Worm (Caenorhabditis elegans) whole organism, L1 larva: ENCODE results near the gene M110.7.

Experiments used
- C16A3.4 ChIP-seq: fragments of 150-350 bp; optimal IDR thresholded peaks from 2 replicates; lab custom pipeline; 2014; ENCODE audit warnings: missing biosample characterization, missing genetic modification characterization
- C34B4.2 ChIP-seq: sonication (generic microtip); optimal IDR thresholded peaks from 2 replicates; lab custom pipeline; 2017; ENCODE audit warnings: mild to moderate bottlenecking, missing genetic modification characterization, missing compliant biosample characterization
- aly-2 ChIP-seq: fragments of 150-350 bp; optimal IDR thresholded peaks from 2 replicates; lab custom pipeline; 2014; ENCODE audit warnings: missing biosample characterization, missing genetic modification characterization
- ama-1 ChIP-seq: fragments of 150-350 bp; optimal IDR thresholded peaks from 2 replicates; lab custom pipeline; 2014
- blmp-1 ChIP-seq: fragments of 150-350 bp; optimal IDR thresholded peaks from 2 replicates; lab custom pipeline; 2014; ENCODE audit warnings: missing biosample characterization, missing genetic modification characterization
- ceh-63 ChIP-seq: fragments of 200-800 bp; sonication (Bioruptor generic); optimal IDR thresholded peaks from 2 replicates; lab custom pipeline; 2018; ENCODE audit warnings: mild to moderate bottlenecking, missing genetic modification characterization, missing compliant biosample characterization
- ceh-82 ChIP-seq, 3 experiments: fragments of 150-350 bp in 1 of 3; sonication (generic microtip) in 2 of 3; optimal IDR thresholded peaks; 2 replicates each; lab custom pipeline; 2014 to 2017; ENCODE audit warnings: missing biosample characterization in 3 of 3, missing genetic modification characterization in 3 of 3
- ceh-88 ChIP-seq: fragments of 200-800 bp; sonication (Bioruptor generic); IDR thresholded peaks from 2 replicates; pipeline ENCODE4 v1.3.6; 2022; ENCODE audit warnings: missing genetic modification characterization, missing compliant biosample characterization
- ceh-90 ChIP-seq: sonication (generic microtip); optimal IDR thresholded peaks from 2 replicates; lab custom pipeline; 2016; ENCODE audit warnings: missing genetic modification characterization, missing compliant biosample characterization
- ces-1 ChIP-seq: fragments of 150-350 bp; optimal IDR thresholded peaks from 2 replicates; lab custom pipeline; 2014; ENCODE audit warnings: missing biosample characterization, missing genetic modification reagents, missing genetic modification characterization
- dsc-1 ChIP-seq: sonication (generic microtip); optimal IDR thresholded peaks from 2 replicates; lab custom pipeline; 2016; ENCODE audit warnings: mild to moderate bottlenecking, missing genetic modification characterization, missing compliant biosample characterization
- efl-1 ChIP-seq, 4 experiments: fragments of 150-350 bp; optimal IDR thresholded peaks in 3 of 4; peaks in 1 of 4; 1 replicate in 1 of 4; 2 replicates in 3 of 4; lab custom pipeline; 2014; ENCODE audit warnings: missing biosample characterization in 2 of 4, missing genetic modification characterization in 2 of 4, missing genetic modification reagents in 2 of 4
- egl-27 ChIP-seq, 2 experiments: fragments of 150-350 bp in 1 of 2; sonication (generic microtip); optimal IDR thresholded peaks; 3 replicates each; lab custom pipeline; 2017 to 2018; ENCODE audit warnings: missing biosample characterization in 2 of 2, missing genetic modification characterization in 2 of 2, missing genetic modification reagents in 2 of 2
- elt-2 ChIP-seq: sonication (generic microtip); optimal IDR thresholded peaks from 2 replicates; lab custom pipeline; 2016; ENCODE audit warnings: missing genetic modification characterization, mild to moderate bottlenecking, inconsistent platforms, missing compliant biosample characterization, missing genetic modification reagents
- fkh-8 ChIP-seq: sonication (generic microtip); optimal IDR thresholded peaks from 2 replicates; lab custom pipeline; 2016; ENCODE audit warnings: mild to moderate bottlenecking, missing genetic modification characterization, missing compliant biosample characterization
- fos-1 ChIP-seq: fragments of 150-350 bp; optimal IDR thresholded peaks from 2 replicates; lab custom pipeline; 2014; ENCODE audit warnings: missing biosample characterization, missing genetic modification characterization
- grh-1 ChIP-seq: fragments of 200-800 bp; sonication (Bioruptor generic); IDR thresholded peaks from 2 replicates; pipeline ENCODE4 v1.3.6; 2022; ENCODE audit warnings: missing genetic modification reagents, missing genetic modification characterization, missing compliant biosample characterization
- hpl-2 ChIP-seq: fragments of 150-350 bp; optimal IDR thresholded peaks from 2 replicates; lab custom pipeline; 2014; ENCODE audit warnings: missing biosample characterization, missing genetic modification reagents, missing genetic modification characterization
- isw-1 ChIP-seq: fragments of 200-800 bp; sonication (Bioruptor generic); IDR thresholded peaks from 2 replicates; pipeline ENCODE4 v1.3.6; 2022; ENCODE audit warnings: missing genetic modification characterization, missing compliant biosample characterization
- lin-13 ChIP-seq: fragments of 150-350 bp; optimal IDR thresholded peaks from 2 replicates; lab custom pipeline; 2014; ENCODE audit warnings: missing biosample characterization, missing genetic modification reagents, missing genetic modification characterization
- lin-14 ChIP-seq: fragments of 200-800 bp; sonication (Bioruptor generic); optimal IDR thresholded peaks from 2 replicates; lab custom pipeline; 2018; ENCODE audit warnings: mild to moderate bottlenecking, missing genetic modification characterization, moderate library complexity, missing compliant biosample characterization
- lin-35 ChIP-seq, 2 experiments: fragments of 150-350 bp; optimal IDR thresholded peaks; 2 replicates each; lab custom pipeline; 2014; ENCODE audit warnings: missing biosample characterization in 2 of 2, missing genetic modification characterization in 2 of 2, missing genetic modification reagents in 2 of 2
- lir-3 ChIP-seq: sonication (generic microtip); optimal IDR thresholded peaks from 2 replicates; lab custom pipeline; 2016; ENCODE audit warnings: mild to moderate bottlenecking, missing genetic modification characterization, moderate library complexity, missing compliant biosample characterization; ENCODE audit not compliant: poor library complexity
- mdl-1 ChIP-seq, 2 experiments: fragments of 150-350 bp; optimal IDR thresholded peaks; 2 replicates each; lab custom pipeline; 2014 to 2017; ENCODE audit warnings: missing biosample characterization in 2 of 2, missing genetic modification characterization in 2 of 2, inconsistent platforms in 1 of 2
- mep-1 ChIP-seq: fragments of 150-350 bp; optimal IDR thresholded peaks from 2 replicates; lab custom pipeline; 2014; ENCODE audit warnings: missing biosample characterization, missing genetic modification characterization
- nhr-19 ChIP-seq: fragments of 200-800 bp; sonication (Bioruptor generic); conservative IDR thresholded peaks from 2 replicates; pipeline ENCODE4 v1.3.6; 2022; ENCODE audit warnings: missing genetic modification characterization, missing compliant biosample characterization
- nhr-237 ChIP-seq: fragments of 150-350 bp; optimal IDR thresholded peaks from 2 replicates; lab custom pipeline; 2014; ENCODE audit warnings: missing biosample characterization, missing genetic modification characterization
- nhr-84 ChIP-seq: sonication (generic microtip); optimal IDR thresholded peaks from 2 replicates; lab custom pipeline; 2017; ENCODE audit warnings: missing biosample characterization, missing genetic modification characterization
- pag-3 ChIP-seq: sonication (generic microtip); optimal IDR thresholded peaks from 2 replicates; lab custom pipeline; 2017; ENCODE audit warnings: missing genetic modification characterization, mild to moderate bottlenecking, missing compliant biosample characterization, antibody characterized with exemption, borderline replicate concordance; ENCODE audit not compliant: insufficient read depth
- skn-1 ChIP-seq: fragments of 150-350 bp; optimal IDR thresholded peaks from 2 replicates; lab custom pipeline; 2014; ENCODE audit warnings: missing biosample characterization, missing genetic modification characterization
- snu-23 ChIP-seq: sonication (generic microtip); optimal IDR thresholded peaks from 2 replicates; lab custom pipeline; 2016; ENCODE audit warnings: missing genetic modification characterization, missing compliant biosample characterization
- sptf-1 ChIP-seq: fragments of 150-350 bp; optimal IDR thresholded peaks from 2 replicates; lab custom pipeline; 2014; ENCODE audit warnings: missing biosample characterization, missing genetic modification characterization
- sup-37 ChIP-seq: fragments of 200-800 bp; sonication (Bioruptor generic); optimal IDR thresholded peaks from 2 replicates; lab custom pipeline; 2018; ENCODE audit warnings: mild to moderate bottlenecking, missing genetic modification characterization, missing compliant biosample characterization
- swsn-7 ChIP-seq: sonication (generic microtip); optimal IDR thresholded peaks from 2 replicates; lab custom pipeline; 2016; ENCODE audit warnings: missing genetic modification characterization, missing compliant biosample characterization
- unc-30 ChIP-seq: sonication (generic microtip); optimal IDR thresholded peaks from 2 replicates; lab custom pipeline; 2017; ENCODE audit warnings: missing biosample characterization, missing genetic modification characterization
- unc-62 ChIP-seq: fragments of 150-350 bp; optimal IDR thresholded peaks from 2 replicates; lab custom pipeline; 2014; ENCODE audit warnings: missing biosample characterization, missing genetic modification reagents, missing genetic modification characterization
- unc-98 ChIP-seq: fragments of 200-800 bp; sonication (Bioruptor generic); IDR thresholded peaks from 2 replicates; pipeline ENCODE4 v1.3.6; 2022; ENCODE audit warnings: missing genetic modification characterization, missing compliant biosample characterization
- vab-15 ChIP-seq: sonication (generic microtip); optimal IDR thresholded peaks from 2 replicates; lab custom pipeline; 2017; ENCODE audit warnings: missing genotype, mild to moderate bottlenecking, missing genetic modification characterization, missing compliant biosample characterization
- xbp-1 ChIP-seq: sonication (generic microtip); optimal IDR thresholded peaks from 2 replicates; lab custom pipeline; 2016; ENCODE audit warnings: missing genetic modification characterization, missing compliant biosample characterization
- zag-1 ChIP-seq: fragments of 150-350 bp; optimal IDR thresholded peaks from 2 replicates; lab custom pipeline; 2014; ENCODE audit warnings: missing biosample characterization, missing genetic modification characterization

Gene M110.7

DNA sequence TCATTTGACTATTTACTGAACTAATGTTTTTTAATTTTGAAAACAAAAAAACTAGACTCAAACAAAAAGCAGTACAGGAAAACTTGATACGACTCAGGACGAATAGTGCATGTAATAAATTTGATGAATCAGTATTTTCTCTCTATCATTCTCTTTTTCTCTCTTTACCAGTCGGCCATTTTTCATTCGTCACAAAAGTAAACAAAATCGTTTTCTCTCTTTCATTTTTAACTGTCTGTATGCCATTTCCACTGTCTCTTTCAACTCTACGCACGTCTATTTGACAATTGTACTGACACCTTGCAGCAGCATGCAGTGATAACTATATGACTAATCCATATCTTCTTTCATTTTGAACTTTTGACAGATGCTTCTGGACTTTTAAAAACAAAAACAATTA is 16.2 kb downstream of the M110.7 start, which contains the start of the genes F35C11.2 and F35C11.4:
F35C11.2 (minus strand) TSS at position 90 of the 400 bp plus-strand sequence.
F35C11.4 (plus strand) TSS at position 260 of the 400 bp plus-strand sequence.
- no peak for TF ChIP-seq zag-1 (tag; lab: Kevin White, UChicago)
- peak; percentile 60 for TF ChIP-seq elt-2 (tag; lab: Kevin White, UChicago)
- no peak for TF ChIP-seq sptf-1 (tag; lab: Kevin White, UChicago)
- no peak for TF ChIP-seq unc-98 (GFP tag; lab: Robert Waterston, UW)
- TF ChIP-seq swsn-7 (tag; lab: Kevin White, UChicago): no peak
- TF ChIP-seq fos-1: no peak
- TF ChIP-seq efl-1 (optimal IDR thresholded peaks at IDR 0.05; lab: Kevin White, UChicago): no peak
- TF ChIP-seq efl-1 (GFP tag; optimal IDR thresholded peaks at IDR 0.05 in 1 of 2; lab: Kevin White, UChicago): peak in 1 of 2 experiments; percentile 85
- TF ChIP-seq hpl-2 (GFP tag; lab: Kevin White, UChicago): no peak
- no peak for TF ChIP-seq lin-13 (GFP tag; lab: Kevin White, UChicago)
- no peak for TF ChIP-seq isw-1 (GFP tag; lab: Robert Waterston, UW)
- no peak for TF ChIP-seq nhr-84
- no peak for TF ChIP-seq vab-15 (tag; lab: Kevin White, UChicago)
- TF ChIP-seq dsc-1 (tag; lab: Kevin White, UChicago): no peak
- TF ChIP-seq aly-2 (tag; lab: Kevin White, UChicago): no peak
- no peak for TF ChIP-seq ceh-82 (tag; optimal IDR thresholded peaks at IDR 0.05; lab: Kevin White, UChicago)
- TF ChIP-seq nhr-19 (GFP tag; lab: Robert Waterston, UW): no peak
- no peak for TF ChIP-seq unc-30 (tag; lab: Kevin White, UChicago)
- no peak for TF ChIP-seq ces-1 (GFP tag; lab: Kevin White, UChicago)
- no peak for TF ChIP-seq egl-27 (tag; optimal IDR thresholded peaks at IDR 0.05; lab: Kevin White, UChicago)
- TF ChIP-seq ceh-90 (tag; lab: Kevin White, UChicago): no peak
- no peak for TF ChIP-seq blmp-1 (tag; lab: Kevin White, UChicago)
- peak; percentile 1 for TF ChIP-seq lin-14
- no peak for TF ChIP-seq mep-1 (tag; lab: Kevin White, UChicago)
- TF ChIP-seq sup-37 (GFP tag; lab: Kevin White, UChicago): no peak
- no peak for TF ChIP-seq pag-3
- TF ChIP-seq xbp-1 (tag; lab: Kevin White, UChicago): no peak
- no peak for TF ChIP-seq C16A3.4 (tag; lab: Kevin White, UChicago)
- TF ChIP-seq ceh-63 (GFP tag; lab: Kevin White, UChicago): no peak
- peak in 1 of 2 experiments; percentile 17 for TF ChIP-seq lin-35 (GFP tag; optimal IDR thresholded peaks at IDR 0.05; lab: Kevin White, UChicago)
- TF ChIP-seq C34B4.2 (tag; lab: Kevin White, UChicago): no peak
- no peak for TF ChIP-seq mdl-1 (tag; optimal IDR thresholded peaks at IDR 0.05; lab: Kevin White, UChicago)

DNA sequence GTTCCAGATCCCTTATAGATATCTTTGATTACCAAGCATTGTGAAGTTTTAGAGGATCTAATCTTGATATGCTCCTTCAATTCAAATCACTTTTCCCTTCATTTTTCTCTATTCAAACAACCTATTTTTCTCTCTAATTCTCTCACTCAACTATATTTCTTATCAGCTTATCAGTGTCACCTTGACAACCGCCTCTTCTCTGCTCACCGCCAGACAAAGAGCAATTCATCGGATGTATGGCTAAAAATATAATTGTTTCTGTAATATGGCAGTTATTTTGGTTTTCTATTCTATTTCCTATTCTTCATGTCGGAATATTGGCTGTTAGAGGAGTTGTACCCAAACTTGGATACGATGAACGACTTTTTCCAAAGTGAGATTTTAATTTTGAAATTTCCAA is 17.1 kb downstream of the M110.7 start:
- TF ChIP-seq grh-1 (GFP tag; lab: Robert Waterston, UW): no peak
- no peak for TF ChIP-seq ceh-88 (GFP tag; lab: Robert Waterston, UW)
- no peak for TF ChIP-seq isw-1 (GFP tag; lab: Robert Waterston, UW)
- TF ChIP-seq nhr-237 (tag; lab: Kevin White, UChicago): no peak
- no peak for TF ChIP-seq ama-1
- peak; percentile 36 for TF ChIP-seq elt-2 (tag; lab: Kevin White, UChicago)
- no peak for TF ChIP-seq zag-1 (tag; lab: Kevin White, UChicago)
- no peak for TF ChIP-seq mdl-1 (tag; optimal IDR thresholded peaks at IDR 0.05; lab: Kevin White, UChicago)
- no peak for TF ChIP-seq lir-3 (tag; lab: Kevin White, UChicago)

DNA sequence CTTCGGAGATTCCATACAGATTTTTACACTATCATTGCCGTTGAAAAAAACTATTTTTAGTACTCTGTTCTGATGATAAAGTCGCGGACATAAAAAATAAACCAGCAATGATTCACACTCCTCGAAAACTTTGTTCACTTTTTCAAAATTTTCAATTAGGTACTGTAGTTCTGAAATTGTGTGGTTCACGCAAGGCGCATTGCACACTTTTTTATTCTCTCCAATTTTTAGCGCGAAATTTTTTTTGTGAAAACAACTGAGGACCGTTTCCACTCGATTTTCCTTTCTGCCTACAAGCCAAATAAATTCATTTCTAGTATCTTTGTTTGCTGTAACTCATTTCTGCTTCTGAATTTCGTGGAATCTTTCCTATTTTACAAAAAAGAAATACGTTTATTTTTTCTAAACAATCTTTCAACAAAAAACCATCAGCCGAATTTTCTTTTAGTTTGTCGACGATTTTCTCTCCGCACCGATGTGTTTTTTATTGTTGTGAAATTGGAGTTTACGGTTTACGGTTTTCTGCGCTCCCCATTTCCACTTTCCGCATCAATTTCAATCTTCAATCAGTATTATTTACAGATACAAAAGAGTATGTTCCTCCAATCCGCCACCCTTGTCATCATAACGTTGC is 20.7 kb downstream of the M110.7 start, which contains the start of gene F35C11.5:
F35C11.5 (plus strand) TSS at position 584 of the 634 bp plus-strand sequence.
- no peak for TF ChIP-seq snu-23
- no peak for TF ChIP-seq mep-1 (tag; lab: Kevin White, UChicago)
- TF ChIP-seq fkh-8 (tag; lab: Kevin White, UChicago): no peak
- no peak for TF ChIP-seq nhr-237 (tag; lab: Kevin White, UChicago)
- no peak for TF ChIP-seq fos-1
- no peak for TF ChIP-seq skn-1 (tag; lab: Kevin White, UChicago)
- TF ChIP-seq sup-37 (GFP tag; lab: Kevin White, UChicago): no peak
- no peak for TF ChIP-seq lir-3 (tag; lab: Kevin White, UChicago)
- no peak for TF ChIP-seq unc-98 (GFP tag; lab: Robert Waterston, UW)
- TF ChIP-seq unc-62: no peak
- TF ChIP-seq, all 84 proteins: peak for 0
